Worm (Caenorhabditis elegans) whole organism, early embryonic: ENCODE results near the gene ints-9.

ENCODE experiments used
- B0310.2 ChIP-seq: sonication (generic microtip); optimal IDR thresholded peaks from 2 replicates; lab custom pipeline; 2016; ENCODE audit warnings: mild to moderate bottlenecking, missing genetic modification characterization, missing compliant biosample characterization
- F13C5.2 ChIP-seq: sonication (generic microtip); optimal IDR thresholded peaks from 2 replicates; lab custom pipeline; 2017; ENCODE audit warnings: mild to moderate bottlenecking, missing genetic modification characterization, inconsistent platforms, missing compliant biosample characterization
- aly-1 ChIP-seq: sonication (generic microtip); optimal IDR thresholded peaks from 2 replicates; lab custom pipeline; 2016; ENCODE audit warnings: missing genetic modification characterization, missing compliant biosample characterization
- ama-1 ChIP-seq: fragments of 150-350 bp; optimal IDR thresholded peaks from 2 replicates; lab custom pipeline; 2014
- ceh-13 ChIP-seq: fragments of 200-800 bp; sonication (Bioruptor generic); optimal IDR thresholded peaks from 2 replicates; lab custom pipeline; 2018; ENCODE audit warnings: mild to moderate bottlenecking, missing genetic modification characterization, missing compliant biosample characterization
- ceh-36 ChIP-seq: sonication (generic microtip); optimal IDR thresholded peaks from 2 replicates; lab custom pipeline; 2016; ENCODE audit warnings: missing genetic modification characterization, inconsistent platforms, missing compliant biosample characterization
- ets-7 ChIP-seq: sonication (generic microtip); optimal IDR thresholded peaks from 2 replicates; lab custom pipeline; 2016; ENCODE audit warnings: missing genotype, missing genetic modification characterization, missing compliant biosample characterization
- flt-1 ChIP-seq: fragments of 200-800 bp; sonication (Bioruptor generic); IDR thresholded peaks from 2 replicates; pipeline ENCODE4 v1.3.6; 2022; ENCODE audit warnings: missing genetic modification characterization, missing compliant biosample characterization
- hmbx-1 ChIP-seq: sonication (generic microtip); optimal IDR thresholded peaks from 2 replicates; lab custom pipeline; 2016; ENCODE audit warnings: mild to moderate bottlenecking, missing genetic modification characterization, missing compliant biosample characterization
- hmg-4 ChIP-seq: fragments of 200-800 bp; sonication (Bioruptor generic); optimal IDR thresholded peaks from 2 replicates; lab custom pipeline; 2018; ENCODE audit warnings: mild to moderate bottlenecking, missing genetic modification characterization, missing compliant biosample characterization
- hnd-1 ChIP-seq: sonication (generic microtip); optimal IDR thresholded peaks from 2 replicates; lab custom pipeline; 2016; ENCODE audit warnings: missing genetic modification characterization, missing compliant biosample characterization
- pes-1 ChIP-seq: fragments of 200-800 bp; sonication (Bioruptor generic); IDR thresholded peaks from 2 replicates; pipeline ENCODE4 v1.3.6; 2022; ENCODE audit warnings: missing genetic modification reagents, missing genetic modification characterization, missing compliant biosample characterization
- scrt-1 ChIP-seq: fragments of 200-800 bp; sonication (Bioruptor generic); IDR thresholded peaks from 2 replicates; pipeline ENCODE4 v1.3.6; 2022; ENCODE audit warnings: missing genetic modification characterization, missing compliant biosample characterization
- sea-1 ChIP-seq: fragments of 200-800 bp; sonication (Bioruptor generic); conservative IDR thresholded peaks from 2 replicates; pipeline ENCODE4 v1.3.6; 2022; ENCODE audit warnings: missing genetic modification characterization, missing compliant biosample characterization
- tbx-11 ChIP-seq: fragments of 200-800 bp; sonication (Bioruptor generic); IDR thresholded peaks from 2 replicates; pipeline ENCODE4 v1.3.6; 2022; ENCODE audit warnings: missing genetic modification characterization, missing compliant biosample characterization
- tbx-37 ChIP-seq: fragments of 200-800 bp; sonication (Bioruptor generic); conservative IDR thresholded peaks from 2 replicates; pipeline ENCODE4 v1.3.6; 2022; ENCODE audit warnings: missing genetic modification reagents, missing genetic modification characterization, missing compliant biosample characterization
- tra-4 ChIP-seq: sonication (generic microtip); optimal IDR thresholded peaks from 2 replicates; lab custom pipeline; 2017; ENCODE audit warnings: missing genetic modification characterization, missing compliant biosample characterization

Gene ints-9

DNA sequence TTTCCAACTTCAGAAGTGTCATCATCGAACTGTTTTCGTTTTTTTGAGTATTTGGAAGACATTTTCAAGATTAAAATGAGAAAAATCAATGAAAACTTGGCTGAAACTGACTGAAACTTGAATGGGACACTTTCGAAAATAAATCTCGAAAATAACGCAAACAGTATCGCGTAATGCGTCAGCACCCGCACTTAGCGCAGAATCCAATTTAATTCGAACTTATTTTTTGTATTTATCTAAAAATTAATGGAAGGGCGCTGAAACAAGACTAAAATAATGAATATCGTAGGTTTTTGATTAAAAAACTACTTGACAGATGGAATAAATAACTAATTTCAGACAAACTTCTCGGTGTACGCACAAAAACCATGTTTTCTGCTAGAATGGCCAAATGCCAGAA is at the start of gene ints-9, which contains the start of gene snu-66:
Gene ints-9 (plus strand): TSS at position 240 of the 400 bp plus-strand sequence.
Gene snu-66 (minus strand): TSS at position 108 of the 400 bp plus-strand sequence.
- TF ChIP-seq sea-1 (GFP tag; lab: Robert Waterston, UW) (no peak), pes-1 (GFP tag; lab: Robert Waterston, UW) (no peak), hmg-4 (GFP tag; lab: Kevin White, UChicago) (no peak), tbx-11 (GFP tag; lab: Robert Waterston, UW) (no peak)

DNA sequence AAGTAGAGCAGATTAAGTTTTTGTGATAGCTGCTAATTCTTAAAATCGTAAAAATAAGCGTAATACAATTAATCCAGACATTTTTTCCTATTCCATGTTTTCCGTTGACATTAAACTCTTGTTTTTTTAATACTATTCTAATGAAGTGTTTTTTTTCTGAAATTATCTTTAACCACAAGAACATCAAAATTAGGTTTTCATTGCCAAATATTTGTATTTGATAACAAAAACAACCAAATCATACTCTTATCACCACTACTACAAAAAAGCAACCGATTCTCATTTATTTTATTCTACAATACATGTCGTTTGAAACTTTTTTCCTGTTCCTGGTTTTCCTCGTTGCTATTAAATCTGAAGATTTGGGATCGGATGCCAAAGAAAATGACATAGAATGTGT is 48.4 kb upstream of the ints-9 start, which contains the start of gene C54F6.17:
Gene C54F6.17 (plus strand): TSS at position 301 of the 400 bp plus-strand sequence.
- no peak for TF ChIP-seq ama-1
- TF ChIP-seq B0310.2 (tag; lab: Kevin White, UChicago), result no peak
- TF ChIP-seq tra-4 (tag; lab: Kevin White, UChicago), result no peak
- no peak for TF ChIP-seq flt-1 (GFP tag; lab: Robert Waterston, UW)
- TF ChIP-seq hmg-4 (GFP tag; lab: Kevin White, UChicago), result no peak

DNA sequence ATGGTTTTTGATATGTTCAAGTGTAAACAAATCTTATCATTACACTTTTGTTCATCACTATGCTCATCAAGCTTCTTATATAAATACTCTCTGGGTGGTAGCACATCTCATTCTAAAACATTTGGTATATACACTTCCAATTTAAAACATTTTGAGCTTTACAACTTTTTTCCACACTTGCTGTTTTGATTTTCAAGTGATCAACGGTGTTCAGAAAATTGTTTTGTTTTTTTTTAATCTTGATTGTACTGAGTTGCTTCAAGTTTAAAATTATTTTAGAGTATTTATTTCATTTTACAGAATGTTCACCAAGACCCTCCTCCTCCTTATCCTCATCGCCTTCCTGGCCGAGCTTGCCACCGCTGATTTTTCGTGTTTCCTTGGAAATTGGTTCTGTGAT is 46.8 kb upstream of the ints-9 start, which contains the start of gene C54F6.5:
Gene C54F6.5 (plus strand): TSS at position 301 of the 400 bp plus-strand sequence.
- no peak for TF ChIP-seq ceh-13 (GFP tag; lab: Kevin White, UChicago)

DNA sequence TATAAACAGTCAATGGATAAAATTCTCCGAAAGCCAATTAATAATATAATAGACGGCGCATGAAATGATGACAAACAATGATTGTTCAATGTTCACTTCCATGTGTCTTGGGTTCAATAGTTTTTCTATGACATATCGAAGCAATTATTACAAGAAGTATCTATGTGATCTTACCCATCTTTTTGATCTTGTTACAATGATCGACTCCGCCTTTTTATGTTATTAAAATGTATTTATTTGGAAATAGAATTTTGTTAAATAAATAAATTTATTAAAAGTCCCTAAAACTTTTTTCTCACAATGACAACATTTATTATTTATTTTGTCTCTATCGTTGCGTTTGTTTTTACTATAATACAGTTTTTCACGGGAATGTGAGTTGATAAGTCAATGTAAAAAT is 45.8 kb upstream of the ints-9 start, which contains the start of gene swt-2:
Gene swt-2 (plus strand): TSS at position 301 of the 400 bp plus-strand sequence.
- TF ChIP-seq pes-1 (GFP tag; lab: Robert Waterston, UW) (no peak), flt-1 (GFP tag; lab: Robert Waterston, UW) (no peak), ceh-36 (tag; lab: Kevin White, UChicago) (no peak), aly-1 (tag; lab: Kevin White, UChicago) (no peak), F13C5.2 (tag; lab: Kevin White, UChicago) (no peak), hmbx-1 (tag; lab: Kevin White, UChicago) (no peak), hmg-4 (GFP tag; lab: Kevin White, UChicago) (no peak), ama-1 (no peak), B0310.2 (tag; lab: Kevin White, UChicago) (no peak), sea-1 (GFP tag; lab: Robert Waterston, UW) (no peak), tra-4 (tag; lab: Kevin White, UChicago) (no peak)

DNA sequence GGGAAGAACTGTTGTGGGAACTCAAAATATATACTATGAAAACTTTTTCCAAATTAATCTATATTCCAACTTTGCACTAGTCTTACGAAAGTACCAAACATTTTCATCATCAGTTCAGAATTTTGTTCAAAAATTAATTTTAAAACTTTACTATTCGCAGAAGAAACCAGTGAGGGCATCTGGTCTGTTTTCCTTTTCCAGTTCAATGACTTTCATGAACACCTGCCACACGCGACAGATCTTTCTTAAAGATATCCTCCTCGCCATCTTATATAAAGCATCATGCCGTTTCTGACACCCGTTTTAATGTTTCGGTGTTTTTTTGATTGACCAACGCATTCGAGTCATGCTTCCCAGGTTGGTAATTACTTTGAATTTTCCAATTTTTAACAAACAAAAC is 42.7 kb upstream of the ints-9 start, which contains the start of gene C54F6.3:
Gene C54F6.3 (plus strand): TSS at position 301 of the 400 bp plus-strand sequence.
- no peak for TF ChIP-seq sea-1 (GFP tag; lab: Robert Waterston, UW)
- no peak for TF ChIP-seq aly-1 (tag; lab: Kevin White, UChicago)
- TF ChIP-seq ama-1, result no peak
- no peak for TF ChIP-seq tra-4 (tag; lab: Kevin White, UChicago)
- no peak for TF ChIP-seq ceh-36 (tag; lab: Kevin White, UChicago)
- TF ChIP-seq scrt-1, result no peak
- no peak for TF ChIP-seq B0310.2 (tag; lab: Kevin White, UChicago)
- no peak for TF ChIP-seq flt-1 (GFP tag; lab: Robert Waterston, UW)
- no peak for TF ChIP-seq tbx-37
- TF ChIP-seq ets-7 (tag; lab: Kevin White, UChicago), result no peak
- no peak for TF ChIP-seq ceh-13 (GFP tag; lab: Kevin White, UChicago)
- no peak for TF ChIP-seq hnd-1 (tag; lab: Kevin White, UChicago)
- TF ChIP-seq hmg-4 (GFP tag; lab: Kevin White, UChicago), result no peak
- TF ChIP-seq tbx-11 (GFP tag; lab: Robert Waterston, UW), result no peak
- TF ChIP-seq hmbx-1 (tag; lab: Kevin White, UChicago), result no peak
- TF ChIP-seq F13C5.2 (tag; lab: Kevin White, UChicago), result no peak
- TF ChIP-seq pes-1 (GFP tag; lab: Robert Waterston, UW), result no peak

DNA sequence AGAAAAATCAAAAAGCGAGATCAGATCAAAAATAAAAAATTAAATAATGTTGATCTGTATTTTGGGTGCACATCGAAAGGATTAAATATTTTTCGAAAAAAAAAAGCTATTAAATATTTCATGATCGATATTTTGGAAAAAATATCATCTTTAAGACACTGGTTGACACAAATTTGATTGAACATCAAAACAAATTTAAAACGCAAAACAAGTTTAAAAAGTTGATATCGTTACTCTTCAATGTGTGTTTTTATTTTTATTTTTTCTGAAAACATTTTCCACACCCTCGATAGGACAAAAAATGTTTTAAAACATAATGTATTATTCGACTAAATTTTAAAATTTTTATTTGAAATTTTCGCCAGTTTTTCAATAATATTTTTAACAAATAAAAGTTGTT is 37.6 kb upstream of the ints-9 start, which contains the start of gene C54F6.12:
Gene C54F6.12 (minus strand): TSS at position 101 of the 400 bp plus-strand sequence.
- TF ChIP-seq hmbx-1 (tag; lab: Kevin White, UChicago), result no peak
- no peak for TF ChIP-seq scrt-1
- TF ChIP-seq F13C5.2 (tag; lab: Kevin White, UChicago), result no peak
- no peak for TF ChIP-seq ama-1
- no peak for TF ChIP-seq aly-1 (tag; lab: Kevin White, UChicago)
- TF ChIP-seq hnd-1 (tag; lab: Kevin White, UChicago), result no peak
- no peak for TF ChIP-seq hmg-4 (GFP tag; lab: Kevin White, UChicago)
- no peak for TF ChIP-seq flt-1 (GFP tag; lab: Robert Waterston, UW)
- TF ChIP-seq ceh-13 (GFP tag; lab: Kevin White, UChicago), result no peak
- no peak for TF ChIP-seq pes-1 (GFP tag; lab: Robert Waterston, UW)
- TF ChIP-seq tra-4 (tag; lab: Kevin White, UChicago), result no peak
- TF ChIP-seq tbx-11 (GFP tag; lab: Robert Waterston, UW), result no peak
- TF ChIP-seq B0310.2 (tag; lab: Kevin White, UChicago), result no peak
- no peak for TF ChIP-seq tbx-37
- TF ChIP-seq ets-7 (tag; lab: Kevin White, UChicago), result no peak
- no peak for TF ChIP-seq sea-1 (GFP tag; lab: Robert Waterston, UW)
- no peak for TF ChIP-seq ceh-36 (tag; lab: Kevin White, UChicago)

DNA sequence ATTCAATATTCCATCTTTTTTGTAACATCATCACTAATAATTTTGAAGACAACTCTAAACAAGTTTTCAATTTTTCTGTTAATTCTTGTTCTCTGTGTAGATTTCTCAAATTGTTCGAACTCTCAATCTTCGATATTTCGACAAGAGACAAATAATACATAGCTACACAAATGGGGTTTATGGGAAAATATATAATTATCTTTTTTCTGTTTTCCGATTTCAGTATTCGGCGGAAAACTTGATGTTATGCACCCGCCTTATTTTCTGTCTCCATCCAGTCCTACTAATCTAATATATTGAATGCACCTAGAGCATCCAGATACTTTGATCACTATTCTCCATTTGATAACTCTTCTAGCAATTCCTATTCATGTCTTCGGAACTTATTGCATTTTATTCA is 36.6 kb upstream of the ints-9 start, which contains the start of gene srh-268:
Gene srh-268 (plus strand): TSS at position 301 of the 400 bp plus-strand sequence.
- TF ChIP-seq ets-7 (tag; lab: Kevin White, UChicago) (no peak), hmbx-1 (tag; lab: Kevin White, UChicago) (no peak), pes-1 (GFP tag; lab: Robert Waterston, UW) (no peak), B0310.2 (tag; lab: Kevin White, UChicago) (no peak), flt-1 (GFP tag; lab: Robert Waterston, UW) (no peak), ceh-13 (GFP tag; lab: Kevin White, UChicago) (no peak), scrt-1 (no peak), F13C5.2 (tag; lab: Kevin White, UChicago) (no peak), ama-1 (no peak), tbx-37 (no peak), hnd-1 (tag; lab: Kevin White, UChicago) (no peak), hmg-4 (GFP tag; lab: Kevin White, UChicago) (no peak)
